Fruit fly (Drosophila melanogaster) whole organism, embryonic: ENCODE results near the gene CG13247.
A peak's percentile ranks its signal among the peaks of the same experiment; 100 is the strongest.

Experiments used
- Aef1 ChIP-seq: fragments of 200-800 bp; sonication (Bioruptor generic); IDR thresholded peaks from 3 replicates; pipeline ENCODE4 v1.3.6; 2022; ENCODE audit warnings: missing biosample characterization, missing genetic modification characterization
- B-H2 ChIP-seq: fragments of 200-800 bp; sonication (Bioruptor generic); optimal IDR thresholded peaks from 2 replicates; lab custom pipeline; 2018; ENCODE audit warnings: missing biosample characterization, mild to moderate bottlenecking, missing genetic modification characterization
- CG10209 ChIP-seq: fragments of 200-800 bp; sonication (Bioruptor generic); optimal IDR thresholded peaks from 3 replicates; lab custom pipeline; 2017; ENCODE audit warnings: missing biosample characterization, mild to moderate bottlenecking, missing genetic modification characterization, missing genetic modification reagents
- CG1024 ChIP-seq: fragments of 200-800 bp; sonication (Bioruptor generic); IDR thresholded peaks from 2 replicates; pipeline ENCODE4 v1.3.6; 2022; ENCODE audit warnings: missing biosample characterization, missing genetic modification characterization
- CG10274 ChIP-seq: fragments of 200-800 bp; sonication (Bioruptor generic); optimal IDR thresholded peaks from 3 replicates; lab custom pipeline; 2017; ENCODE audit warnings: missing biosample characterization, mild to moderate bottlenecking, missing genetic modification characterization
- CG11560 ChIP-seq: fragments of 200-800 bp; sonication (Bioruptor generic); IDR thresholded peaks from 3 replicates; pipeline ENCODE4 v1.3.6; 2022; ENCODE audit warnings: missing biosample characterization, missing genetic modification characterization
- CG12391 ChIP-seq: fragments of 200-800 bp; sonication (Bioruptor generic); optimal IDR thresholded peaks from 3 replicates; lab custom pipeline; 2018; ENCODE audit warnings: missing biosample characterization, mild to moderate bottlenecking, missing genetic modification characterization, moderate library complexity
- CG14710 ChIP-seq: fragments of 200-800 bp; sonication (Bioruptor generic); optimal IDR thresholded peaks from 3 replicates; lab custom pipeline; 2019; ENCODE audit warnings: missing biosample characterization, mild to moderate bottlenecking, missing genetic modification characterization, moderate library complexity
- CG1647 ChIP-seq: fragments of 200-800 bp; sonication (Bioruptor generic); optimal IDR thresholded peaks from 3 replicates; lab custom pipeline; 2016; ENCODE audit warnings: missing biosample characterization, missing genetic modification characterization
- CG17359 ChIP-seq: fragments of 200-800 bp; sonication (Bioruptor generic); optimal IDR thresholded peaks from 3 replicates; lab custom pipeline; 2018; ENCODE audit warnings: missing biosample characterization, mild to moderate bottlenecking, missing genetic modification characterization, moderate library complexity
- CG17612 ChIP-seq: fragments of 200-800 bp; sonication (Bioruptor generic); IDR thresholded peaks from 2 replicates; pipeline ENCODE4 v1.3.6; 2022; ENCODE audit warnings: missing biosample characterization, missing genetic modification characterization
- CG31224 ChIP-seq: fragments of 200-800 bp; sonication (Bioruptor generic); IDR thresholded peaks from 2 replicates; pipeline ENCODE4 v1.3.6; 2022; ENCODE audit warnings: missing biosample characterization, missing genetic modification characterization
- CG34224 ChIP-seq: fragments of 200-800 bp; sonication (Bioruptor generic); IDR thresholded peaks from 3 replicates; pipeline ENCODE4 v1.3.6; 2022; ENCODE audit warnings: missing biosample characterization, missing genetic modification characterization; ENCODE audit not compliant: partially characterized antibody
- CG34376 ChIP-seq: fragments of 200-800 bp; sonication (Bioruptor generic); optimal IDR thresholded peaks from 2 replicates; lab custom pipeline; 2018; ENCODE audit warnings: missing biosample characterization, mild to moderate bottlenecking, missing genetic modification characterization
- CG4282 ChIP-seq: fragments of 200-800 bp; sonication (Bioruptor generic); optimal IDR thresholded peaks from 2 replicates; lab custom pipeline; 2016; ENCODE audit warnings: missing biosample characterization, missing genetic modification characterization
- CG4617 ChIP-seq: fragments of 200-800 bp; sonication (Bioruptor generic); optimal IDR thresholded peaks from 3 replicates; lab custom pipeline; 2016; ENCODE audit warnings: missing biosample characterization, missing genetic modification characterization, borderline replicate concordance
- CG5180 ChIP-seq: fragments of 200-800 bp; sonication (Bioruptor generic); optimal IDR thresholded peaks from 3 replicates; lab custom pipeline; 2017; ENCODE audit warnings: missing biosample characterization, missing genetic modification characterization, mild to moderate bottlenecking, moderate library complexity, missing genetic modification reagents
- CHES-1-like ChIP-seq: fragments of 200-800 bp; sonication (Bioruptor generic); optimal IDR thresholded peaks from 2 replicates; lab custom pipeline; 2016; ENCODE audit warnings: missing biosample characterization, missing genetic modification characterization
- D ChIP-seq, 2 experiments: fragments of 200-800 bp in 1 of 2; fragments of >200 bp in 1 of 2; sonication (Bioruptor generic) in 1 of 2; optimal IDR thresholded peaks; 2 replicates in 1 of 2; 3 replicates in 1 of 2; lab custom pipeline; 2017; ENCODE audit warnings: mild to moderate bottlenecking in 1 of 2, missing biosample characterization in 1 of 2, missing genetic modification characterization in 1 of 2, missing genetic modification reagents in 1 of 2
- D19A ChIP-seq: fragments of 200-800 bp; optimal IDR thresholded peaks from 3 replicates; lab custom pipeline; 2019; ENCODE audit warnings: missing biosample characterization, mild to moderate bottlenecking, missing genetic modification characterization, moderate library complexity
- Doc2 ChIP-seq: fragments of 200-800 bp; sonication (Bioruptor generic); IDR thresholded peaks from 2 replicates; pipeline ENCODE4 v1.3.6; 2022; ENCODE audit warnings: missing biosample characterization, missing genetic modification characterization
- H15 ChIP-seq: fragments of 200-800 bp; sonication (Bioruptor generic); IDR thresholded peaks from 3 replicates; pipeline ENCODE4 v1.3.6; 2022; ENCODE audit warnings: missing biosample characterization, missing genetic modification characterization
- Hey ChIP-seq: fragments of 200-800 bp; sonication (Bioruptor generic); optimal IDR thresholded peaks from 3 replicates; lab custom pipeline; 2018; ENCODE audit warnings: missing biosample characterization, mild to moderate bottlenecking, missing genetic modification characterization
- Hmr ChIP-seq: fragments of 200-800 bp; sonication (Bioruptor generic); optimal IDR thresholded peaks from 3 replicates; lab custom pipeline; 2017; ENCODE audit warnings: mild to moderate bottlenecking, missing biosample characterization, missing genetic modification reagents, missing genetic modification characterization
- NC2α ChIP-seq: fragments of 200-800 bp; sonication (Bioruptor generic); optimal IDR thresholded peaks from 2 replicates; lab custom pipeline; 2016; ENCODE audit warnings: missing biosample characterization, missing genetic modification characterization
- Rfx ChIP-seq: fragments of 200-800 bp; sonication (Bioruptor generic); IDR thresholded peaks from 2 replicates; pipeline ENCODE4 v1.3.6; 2022; ENCODE audit warnings: missing biosample characterization, missing genetic modification characterization
- Stat92E ChIP-seq, 3 experiments: fragments of >200 bp in 2 of 3; fragments of 200-800 bp in 1 of 3; sonication (Bioruptor generic) in 1 of 3; optimal IDR thresholded peaks; 2 replicates each; lab custom pipeline; 2017 to 2019; ENCODE audit warnings: missing biosample characterization in 3 of 3, missing genetic modification characterization in 3 of 3, mild to moderate bottlenecking in 1 of 3, moderate library complexity in 1 of 3
- Vsx1 ChIP-seq: fragments of 200-800 bp; sonication (Bioruptor generic); optimal IDR thresholded peaks from 2 replicates; lab custom pipeline; 2017; ENCODE audit warnings: missing biosample characterization, mild to moderate bottlenecking, missing genetic modification characterization, missing genetic modification reagents
- YL-1 ChIP-seq: fragments of 200-800 bp; sonication (Bioruptor generic); optimal IDR thresholded peaks from 3 replicates; lab custom pipeline; 2017; ENCODE audit warnings: missing biosample characterization, mild to moderate bottlenecking, missing genetic modification characterization
- abd-A ChIP-seq: fragments of 200-800 bp; sonication (Bioruptor generic); optimal IDR thresholded peaks from 3 replicates; lab custom pipeline; 2019; ENCODE audit warnings: missing biosample characterization, mild to moderate bottlenecking, missing genetic modification characterization, moderate library complexity
- ara ChIP-seq: fragments of 200-800 bp; sonication (Bioruptor generic); IDR thresholded peaks from 2 replicates; pipeline ENCODE4 v1.3.6; 2022; ENCODE audit warnings: missing biosample characterization, missing genetic modification characterization
- dimm ChIP-seq: fragments of 200-800 bp; sonication (Bioruptor generic); IDR thresholded peaks from 2 replicates; pipeline ENCODE4 v1.3.6; 2022; ENCODE audit warnings: missing biosample characterization, missing genetic modification characterization
- grn ChIP-seq: fragments of 200-800 bp; sonication (Bioruptor generic); optimal IDR thresholded peaks from 3 replicates; lab custom pipeline; 2017; ENCODE audit warnings: missing biosample characterization, missing genetic modification characterization
- gsb-n ChIP-seq: fragments of 200-800 bp; sonication (Bioruptor generic); optimal IDR thresholded peaks from 3 replicates; lab custom pipeline; 2018; ENCODE audit warnings: missing biosample characterization, mild to moderate bottlenecking, missing genetic modification characterization
- hkb ChIP-seq, 2 experiments: fragments of 200-800 bp in 1 of 2; fragments of >200 bp in 1 of 2; sonication (Bioruptor generic) in 1 of 2; IDR thresholded peaks in 1 of 2; optimal IDR thresholded peaks in 1 of 2; 2 replicates each; pipeline versions ENCODE4 v1.3.6 to Lab custom; 2017 to 2022; ENCODE audit warnings: missing biosample characterization in 1 of 2, missing genetic modification characterization in 1 of 2
- klu ChIP-seq: fragments of 200-800 bp; sonication (Bioruptor generic); IDR thresholded peaks from 2 replicates; pipeline ENCODE4 v1.3.6; 2022; ENCODE audit warnings: missing biosample characterization, missing genetic modification characterization
- knrl ChIP-seq: fragments of 200-800 bp; sonication (Bioruptor generic); IDR thresholded peaks from 3 replicates; pipeline ENCODE4 v1.3.6; 2022; ENCODE audit warnings: missing biosample characterization, missing genetic modification characterization; ENCODE audit not compliant: partially characterized antibody
- lbe ChIP-seq: fragments of 200-800 bp; sonication (Bioruptor generic); optimal IDR thresholded peaks from 2 replicates; lab custom pipeline; 2016; ENCODE audit warnings: missing biosample characterization, mild to moderate bottlenecking, missing genetic modification characterization
- lmd ChIP-seq: fragments of 200-800 bp; sonication (Bioruptor generic); IDR thresholded peaks from 2 replicates; pipeline ENCODE4 v1.3.6; 2022; ENCODE audit warnings: missing biosample characterization, missing genetic modification characterization
- peb ChIP-seq: fragments of 200-800 bp; sonication (Bioruptor generic); IDR thresholded peaks from 2 replicates; pipeline ENCODE4 v1.3.6; 2022; ENCODE audit warnings: missing biosample characterization, missing genetic modification characterization
- pzg ChIP-seq: fragments of 200-800 bp; sonication (Bioruptor generic); optimal IDR thresholded peaks from 3 replicates; lab custom pipeline; 2018; ENCODE audit warnings: missing biosample characterization, mild to moderate bottlenecking, missing genetic modification characterization, moderate library complexity
- schlank ChIP-seq: fragments of 200-800 bp; sonication (Bioruptor generic); optimal IDR thresholded peaks from 2 replicates; lab custom pipeline; 2018; ENCODE audit warnings: missing biosample characterization, mild to moderate bottlenecking, missing genetic modification characterization
- tio ChIP-seq: fragments of 200-800 bp; sonication (Bioruptor generic); optimal IDR thresholded peaks from 2 replicates; lab custom pipeline; 2017; ENCODE audit warnings: missing biosample characterization, missing genetic modification characterization, inconsistent platforms
- twi ChIP-seq: fragments of 200-800 bp; optimal IDR thresholded peaks from 2 replicates; lab custom pipeline; 2019; ENCODE audit warnings: missing biosample characterization, mild to moderate bottlenecking, missing genetic modification characterization, moderate library complexity
- wor ChIP-seq: fragments of 200-800 bp; sonication (Bioruptor generic); IDR thresholded peaks from 2 replicates; pipeline ENCODE4 v1.3.6; 2022; ENCODE audit warnings: missing biosample characterization, missing genetic modification characterization
- yki ChIP-seq: fragments of >200 bp; optimal IDR thresholded peaks from 3 replicates; lab custom pipeline; 2018

CG13247 gene

DNA sequence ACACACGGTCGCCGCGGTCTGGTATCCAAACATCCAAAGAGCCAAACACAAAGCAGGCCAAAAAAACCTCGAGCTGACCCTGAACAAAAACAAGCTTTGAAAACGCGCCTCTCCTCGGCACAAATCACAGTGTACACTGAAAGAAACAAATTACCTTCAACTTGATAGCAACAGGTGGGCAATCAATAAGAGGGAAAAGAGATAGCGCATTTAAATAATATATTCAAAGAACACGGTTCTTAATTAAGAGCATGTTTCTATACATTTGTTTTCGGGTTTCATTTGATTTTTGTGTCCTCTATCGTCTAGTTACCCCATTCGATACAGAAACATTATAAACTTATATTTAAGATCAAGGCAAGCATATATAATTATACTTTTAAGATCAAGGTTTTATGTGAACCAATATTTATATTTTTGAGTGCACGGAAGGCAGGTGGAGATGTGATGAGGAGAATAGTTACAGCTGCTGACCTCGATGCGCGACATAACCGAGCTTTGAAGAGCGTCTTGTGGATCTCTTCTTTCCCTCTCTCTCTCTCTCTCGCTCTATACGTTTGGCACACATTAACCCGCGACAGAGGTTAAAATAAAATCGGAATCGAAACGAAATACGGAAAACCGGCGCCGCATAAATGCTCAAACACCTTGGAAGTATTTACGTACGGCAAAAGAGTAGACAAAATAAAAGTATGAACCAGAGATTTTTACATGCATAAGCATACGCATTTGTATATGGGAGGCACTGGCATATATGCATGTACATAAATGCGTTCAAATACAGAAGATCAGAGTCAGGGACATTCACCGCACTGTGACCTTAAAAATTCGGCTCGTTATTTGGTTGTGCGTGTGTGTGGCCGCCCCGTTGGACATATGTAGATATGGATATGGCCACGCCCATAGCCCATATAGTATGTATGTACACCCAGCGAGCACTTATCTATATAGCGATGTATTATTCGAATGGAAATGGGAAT is 28.4 kb downstream of the CG13247 start (continued):
- TF ChIP-seq CG17612 (GFP tag; lab: Robert Waterston, UW) = no peak
- peak; percentile 85 for TF ChIP-seq lmd (GFP tag; lab: Robert Waterston, UW)
- no peak for TF ChIP-seq ara (GFP tag; lab: Robert Waterston, UW)
- TF ChIP-seq CG11560 (tag; lab: Robert Waterston, UW) = no peak
- peak; percentile 54 for TF ChIP-seq grn (GFP tag; lab: Kevin White, UChicago)
- peak; percentile 84 for TF ChIP-seq D19A (tag; lab: Kevin White, UChicago)
- peak; percentile 71 for TF ChIP-seq CG34376 (GFP tag; lab: Kevin White, UChicago)
- peak; percentile 77 for TF ChIP-seq H15 (GFP tag; lab: Robert Waterston, UW)
- 0 out of 2 replicates have a peak, but pooled peaks have one; percentile 17 for TF ChIP-seq CG1024 (GFP tag; lab: Robert Waterston, UW)
- peak; percentile 32 for TF ChIP-seq CG4617 (GFP tag; lab: Kevin White, UChicago)
- TF ChIP-seq CG34224 (GFP tag; lab: Robert Waterston, UW) = 0 out of 3 replicates have a peak, but pooled peaks have one; percentile 5
- TF ChIP-seq wor = peak; percentile 40; the same call in 1 of the 2 replicates
- peak; percentile 69 for TF ChIP-seq twi
- TF ChIP-seq Vsx1 = peak; percentile 88
- peak; percentile 83 for TF ChIP-seq CG14710
- no peak for TF ChIP-seq Doc2 (GFP tag; lab: Robert Waterston, UW)
- no peak for TF ChIP-seq Hey
- TF ChIP-seq tio (GFP tag; lab: Kevin White, UChicago) = peak; percentile 88
- peak; percentile 74 for TF ChIP-seq CG5180 (GFP tag; lab: Kevin White, UChicago)
- TF ChIP-seq B-H2 (GFP tag; lab: Kevin White, UChicago) = no peak
- peak; percentile 65; the same call in 1 of the 2 replicates for TF ChIP-seq klu (GFP tag; lab: Robert Waterston, UW)
- peak; percentile 80 for TF ChIP-seq Rfx (GFP tag; lab: Robert Waterston, UW)
- TF ChIP-seq CG10274 (GFP tag; lab: Kevin White, UChicago) = peak; percentile 51
- TF ChIP-seq D (optimal IDR thresholded peaks at IDR 0.05; lab: Kevin White, UChicago) = no peak
- peak; percentile 77 for TF ChIP-seq D (GFP tag; optimal IDR thresholded peaks at IDR 0.05; lab: Kevin White, UChicago)
- TF ChIP-seq yki (lab: Kevin White, UChicago) = no peak
- peak; percentile 83 for TF ChIP-seq CG10209 (GFP tag; lab: Kevin White, UChicago)
- no peak for TF ChIP-seq knrl
- peak; percentile 29 for TF ChIP-seq schlank (tag; lab: Kevin White, UChicago)
- peak in 1 of 3 experiments; percentile 46 for TF ChIP-seq Stat92E (GFP tag; optimal IDR thresholded peaks at IDR 0.05; lab: Kevin White, UChicago)
- peak; percentile 88 for TF ChIP-seq Hmr (GFP tag; lab: Kevin White, UChicago)
- TF ChIP-seq NC2α (GFP tag; lab: Kevin White, UChicago) = peak; percentile 42
- no peak for TF ChIP-seq hkb (optimal IDR thresholded peaks at IDR 0.05; lab: Kevin White, UChicago)
- TF ChIP-seq hkb (GFP tag; IDR thresholded peaks at IDR 0.05; lab: Robert Waterston, UW) = peak; percentile 89
- no peak for TF ChIP-seq pzg (GFP tag; lab: Kevin White, UChicago)
- peak; percentile 31 for TF ChIP-seq YL-1 (GFP tag; lab: Kevin White, UChicago)
- TF ChIP-seq CG4282 (GFP tag; lab: Kevin White, UChicago) = no peak
- no peak for TF ChIP-seq dimm (GFP tag; lab: Robert Waterston, UW)
- TF ChIP-seq peb (GFP tag; lab: Robert Waterston, UW) = peak; percentile 51; the same call in 1 of the 2 replicates
- TF ChIP-seq gsb-n (tag; lab: Kevin White, UChicago) = peak; percentile 76
- peak; percentile 87 for TF ChIP-seq CG17359 (tag; lab: Kevin White, UChicago)
- peak; percentile 30 for TF ChIP-seq lbe (GFP tag; lab: Kevin White, UChicago)
- peak; percentile 90 for TF ChIP-seq CG12391 (tag; lab: Kevin White, UChicago)
- TF ChIP-seq CG31224 (GFP tag; lab: Robert Waterston, UW) = peak; percentile 60
- peak; percentile 50 for TF ChIP-seq CHES-1-like
- TF ChIP-seq abd-A (tag; lab: Kevin White, UChicago) = peak; percentile 87
- TF ChIP-seq Aef1 = peak; percentile 73
- peak; percentile 65 for TF ChIP-seq CG1647
